In genomic region chr3L:9468261-9468890, dm6 we compare ENCODE assay signal across 1 fruit fly cellular context.
TF ChIP-seq lines count a peak whose summit lies in the region.

No protein-coding gene starts in this region.

TF ChIP-seq in whole organism, embryonic, 481 proteins besides CTCF, POLR2A, EP300 and RAD21 (continued from another document):
- no peak for TF ChIP-seq D (optimal IDR thresholded peaks at IDR 0.05; lab: Kevin White, UChicago)
- TF ChIP-seq D (GFP tag; optimal IDR thresholded peaks at IDR 0.05; lab: Kevin White, UChicago): peak; percentile 34
- peak; percentile 16 for TF ChIP-seq CG17359 (tag; optimal IDR thresholded peaks at IDR 0.05; lab: Kevin White, UChicago)
- TF ChIP-seq CG9932 (GFP tag; IDR thresholded peaks at IDR 0.05; lab: Robert Waterston, UW): peak; percentile 12; the same call in 1 of the 2 replicates
- peak; percentile 3 for TF ChIP-seq CG15514 (GFP tag; optimal IDR thresholded peaks at IDR 0.05; lab: Kevin White, UChicago)
- TF ChIP-seq CG15011 (GFP tag; optimal IDR thresholded peaks at IDR 0.05; lab: Kevin White, UChicago): peak; percentile 14
- peak; percentile 25 for TF ChIP-seq pum (GFP tag; optimal IDR thresholded peaks at IDR 0.05; lab: Kevin White, UChicago)
- TF ChIP-seq vvl (GFP tag; IDR thresholded peaks at IDR 0.05; lab: Robert Waterston, UW): 0 out of 2 replicates have a peak, but pooled peaks have one; percentile 9
- TF ChIP-seq Asciz (GFP tag; optimal IDR thresholded peaks at IDR 0.05; lab: Kevin White, UChicago): no peak
- TF ChIP-seq CG18619 (GFP tag; optimal IDR thresholded peaks at IDR 0.05; lab: Kevin White, UChicago): peak; percentile 13
- 0 out of 2 replicates have a peak, but pooled peaks have one; percentile 26 for TF ChIP-seq lmd (GFP tag; IDR thresholded peaks at IDR 0.05; lab: Robert Waterston, UW)
- peak; percentile 7 for TF ChIP-seq NfI (GFP tag; optimal IDR thresholded peaks at IDR 0.05; lab: Kevin White, UChicago)
- no peak for TF ChIP-seq Hey (tag; optimal IDR thresholded peaks at IDR 0.05; lab: Kevin White, UChicago)
- TF ChIP-seq Oli (tag; optimal IDR thresholded peaks at IDR 0.05; lab: Kevin White, UChicago): peak; percentile 31
- TF ChIP-seq scrt (GFP tag; optimal IDR thresholded peaks at IDR 0.05; lab: Kevin White, UChicago): peak; percentile 11
- no peak for TF ChIP-seq Camta (GFP tag; optimal IDR thresholded peaks at IDR 0.05; lab: Kevin White, UChicago)
- no peak for TF ChIP-seq crol (GFP tag; IDR thresholded peaks at IDR 0.05; lab: Robert Waterston, UW)
- TF ChIP-seq sens (GFP tag; lab: Kevin White, UChicago): peak; percentile 82
- TF ChIP-seq Hr3 (GFP tag; optimal IDR thresholded peaks at IDR 0.05; lab: Kevin White, UChicago): peak; percentile 1
- peak; percentile 60 for TF ChIP-seq CG17361 (GFP tag; IDR thresholded peaks at IDR 0.05; lab: Robert Waterston, UW)
- TF ChIP-seq Ssrp (tag; optimal IDR thresholded peaks at IDR 0.05; lab: Kevin White, UChicago): peak; percentile 34
- TF ChIP-seq Xbp1 (GFP tag; optimal IDR thresholded peaks at IDR 0.05; lab: Kevin White, UChicago): peak; percentile 26
- TF ChIP-seq lov (optimal IDR thresholded peaks at IDR 0.05; lab: Kevin White, UChicago): no peak
- TF ChIP-seq lov (GFP tag; IDR thresholded peaks at IDR 0.05; lab: Robert Waterston, UW): no peak
- no peak for TF ChIP-seq gcm (GFP tag; optimal IDR thresholded peaks at IDR 0.05; lab: Kevin White, UChicago)
- peak; percentile 14 for TF ChIP-seq Max (GFP tag; optimal IDR thresholded peaks at IDR 0.05; lab: Kevin White, UChicago)
- TF ChIP-seq Med (GFP tag; lab: Kevin White, UChicago): peak; percentile 76
- TF ChIP-seq lab (GFP tag; optimal IDR thresholded peaks at IDR 0.05; lab: Kevin White, UChicago): peak; percentile 21
- no peak for TF ChIP-seq Myb (GFP tag; optimal IDR thresholded peaks at IDR 0.05; lab: Kevin White, UChicago)
- TF ChIP-seq CG4424 (GFP tag; optimal IDR thresholded peaks at IDR 0.05; lab: Kevin White, UChicago): peak; percentile 3
- TF ChIP-seq Sox100B (GFP tag; optimal IDR thresholded peaks at IDR 0.05; lab: Kevin White, UChicago): peak; percentile 64
- TF ChIP-seq CG32772 (GFP tag; IDR thresholded peaks at IDR 0.05; lab: Robert Waterston, UW): no peak
- TF ChIP-seq CG10209 (GFP tag; optimal IDR thresholded peaks at IDR 0.05; lab: Kevin White, UChicago): peak; percentile 17
- no peak for TF ChIP-seq Aef1 (GFP tag; IDR thresholded peaks at IDR 0.05; lab: Robert Waterston, UW)
- TF ChIP-seq CG12391 (tag; optimal IDR thresholded peaks at IDR 0.05; lab: Kevin White, UChicago): peak; percentile 35
- no peak for TF ChIP-seq CG8290 (GFP tag; optimal IDR thresholded peaks at IDR 0.05; lab: Kevin White, UChicago)
- TF ChIP-seq CG8290 (tag; optimal IDR thresholded peaks at IDR 0.05; lab: Kevin White, UChicago): peak in 1 of 2 experiments; percentile 1
- no peak for TF ChIP-seq CG43689 (GFP tag; IDR thresholded peaks at IDR 0.05; lab: Robert Waterston, UW)
